Fruit fly (Drosophila melanogaster) whole organism, wandering third instar larva: ENCODE measurements around the gene GstT3.

Experiments
- CG32264 ChIP-seq: fragments of 200-800 bp; sonication (Bioruptor generic); optimal IDR thresholded peaks from 2 replicates; lab custom pipeline; 2016; ENCODE audit warnings: missing biosample characterization, missing genetic modification characterization
- CG9705 ChIP-seq: fragments of 200-800 bp; sonication (Bioruptor generic); optimal IDR thresholded peaks from 2 replicates; lab custom pipeline; 2018; ENCODE audit warnings: missing biosample characterization, mild to moderate bottlenecking, missing genetic modification characterization
- CrebA ChIP-seq: fragments of 200-800 bp; sonication (Bioruptor generic); optimal IDR thresholded peaks from 2 replicates; lab custom pipeline; 2016; ENCODE audit warnings: missing biosample characterization, mild to moderate bottlenecking, missing genetic modification characterization, borderline replicate concordance
- Dfd ChIP-seq: fragments of >200 bp; optimal IDR thresholded peaks from 2 replicates; lab custom pipeline; 2017; ENCODE audit warnings: missing biosample characterization, missing genetic modification characterization
- Dif ChIP-seq: fragments of 200-275, 200-300 bp; sonication (Bioruptor generic); optimal IDR thresholded peaks from 2 replicates; lab custom pipeline; 2018; ENCODE audit warnings: missing biosample characterization, missing genetic modification characterization; ENCODE audit not compliant: partially characterized antibody
- GATAd ChIP-seq: sonication (Bioruptor generic); optimal IDR thresholded peaks from 2 replicates; lab custom pipeline; 2016; ENCODE audit warnings: missing biosample characterization, missing genetic modification characterization
- HLH106 ChIP-seq: fragments of 200-800 bp; optimal IDR thresholded peaks from 3 replicates; lab custom pipeline; 2019; ENCODE audit warnings: missing biosample characterization, mild to moderate bottlenecking, missing genetic modification characterization, moderate library complexity
- Hnf4 ChIP-seq: fragments of 200-800 bp; sonication (Bioruptor generic); optimal IDR thresholded peaks from 2 replicates; lab custom pipeline; 2016; ENCODE audit warnings: missing biosample characterization, mild to moderate bottlenecking, missing genetic modification characterization
- Hr78 ChIP-seq: fragments of >200 bp; optimal IDR thresholded peaks from 2 replicates; lab custom pipeline; 2017; ENCODE audit warnings: missing biosample characterization, missing genetic modification characterization
- Hr83 ChIP-seq: fragments of 200-300 bp; sonication (Bioruptor generic); optimal IDR thresholded peaks from 2 replicates; lab custom pipeline; 2016; ENCODE audit warnings: missing biosample characterization, mild to moderate bottlenecking, missing genetic modification characterization, moderate library complexity; ENCODE audit not compliant: poor library complexity, severe bottlenecking
- Jra ChIP-seq: sonication (Bioruptor generic); optimal IDR thresholded peaks from 2 replicates; lab custom pipeline; 2016; ENCODE audit warnings: missing biosample characterization, missing genetic modification characterization
- Mio ChIP-seq: sonication (Bioruptor generic); optimal IDR thresholded peaks from 2 replicates; lab custom pipeline; 2016; ENCODE audit warnings: missing biosample characterization, missing genetic modification characterization
- Myc ChIP-seq: fragments of >200 bp; optimal IDR thresholded peaks from 2 replicates; lab custom pipeline; 2017
- OdsH ChIP-seq: fragments of 200-800 bp; sonication (Bioruptor generic); optimal IDR thresholded peaks from 2 replicates; lab custom pipeline; 2016; ENCODE audit warnings: missing biosample characterization, mild to moderate bottlenecking, missing genetic modification characterization
- Rel ChIP-seq, 2 experiments: fragments of 200-800 bp; sonication (Bioruptor generic) in 1 of 2; optimal IDR thresholded peaks; 2 replicates in 1 of 2; 3 replicates in 1 of 2; lab custom pipeline; 2016 to 2019; ENCODE audit warnings: mild to moderate bottlenecking in 2 of 2, missing biosample characterization in 2 of 2, missing genetic modification characterization in 2 of 2, moderate library complexity in 1 of 2
- Sp1 ChIP-seq: fragments of 200-800 bp; sonication (Bioruptor generic); optimal IDR thresholded peaks from 3 replicates; lab custom pipeline; 2019; ENCODE audit warnings: missing biosample characterization, mild to moderate bottlenecking, missing genetic modification characterization, moderate library complexity
- Vsx2 ChIP-seq: fragments of 200-300, 225-300 bp; sonication (Bioruptor generic); optimal IDR thresholded peaks from 2 replicates; lab custom pipeline; 2018; ENCODE audit warnings: missing biosample characterization, missing genetic modification characterization; ENCODE audit not compliant: partially characterized antibody
- br ChIP-seq: fragments of 200-800 bp; sonication (Bioruptor generic); optimal IDR thresholded peaks from 2 replicates; lab custom pipeline; 2016; ENCODE audit warnings: missing biosample characterization, missing genetic modification characterization
- brk ChIP-seq: fragments of 200-800 bp; sonication (Bioruptor generic); optimal IDR thresholded peaks from 2 replicates; lab custom pipeline; 2016; ENCODE audit warnings: missing biosample characterization, mild to moderate bottlenecking, missing genetic modification characterization
- dl ChIP-seq, 2 experiments: fragments of 175-275, 200-275 bp in 1 of 2; fragments of 200-275 bp in 1 of 2; sonication (Bioruptor generic); optimal IDR thresholded peaks; lab custom pipeline; 2018; ENCODE audit warnings: mild to moderate bottlenecking in 2 of 2, missing biosample characterization in 2 of 2, missing genetic modification characterization in 2 of 2, moderate library complexity in 2 of 2; ENCODE audit not compliant: partially characterized antibody in 2 of 2, insufficient read depth in 1 of 2
- dmrt93B ChIP-seq: fragments of 200-800 bp; sonication (Bioruptor generic); optimal IDR thresholded peaks from 2 replicates; lab custom pipeline; 2018; ENCODE audit warnings: missing biosample characterization, mild to moderate bottlenecking, missing genetic modification characterization
- dsf ChIP-seq: sonication (Bioruptor generic); optimal IDR thresholded peaks from 2 replicates; lab custom pipeline; 2016; ENCODE audit warnings: missing biosample characterization, missing genetic modification characterization, borderline replicate concordance
- ey ChIP-seq: fragments of 200-800 bp; sonication (Bioruptor generic); optimal IDR thresholded peaks from 2 replicates; lab custom pipeline; 2016; ENCODE audit warnings: missing biosample characterization, missing genetic modification characterization
- foxo ChIP-seq, 2 experiments: fragments of 200-800 bp; sonication (Bioruptor generic); optimal IDR thresholded peaks; 2 replicates in 1 of 2; 3 replicates in 1 of 2; lab custom pipeline; 2016 to 2017; ENCODE audit warnings: missing biosample characterization in 2 of 2, missing genetic modification characterization in 2 of 2
- h ChIP-seq: fragments of 200-800 bp; sonication (Bioruptor generic); optimal IDR thresholded peaks from 3 replicates; lab custom pipeline; 2016; ENCODE audit warnings: missing biosample characterization, mild to moderate bottlenecking, missing genetic modification characterization
- lola ChIP-seq: fragments of >200 bp; optimal IDR thresholded peaks from 2 replicates; lab custom pipeline; 2017; ENCODE audit warnings: missing biosample characterization, missing genetic modification characterization
- pan ChIP-seq: fragments of >200 bp; optimal IDR thresholded peaks from 2 replicates; lab custom pipeline; 2017
- psq ChIP-seq: fragments of 200-800 bp; sonication (Bioruptor generic); optimal IDR thresholded peaks from 3 replicates; lab custom pipeline; 2017; ENCODE audit warnings: missing biosample characterization, mild to moderate bottlenecking, missing genetic modification characterization, moderate library complexity
- rgr ChIP-seq: fragments of 200-800 bp; sonication (Bioruptor generic); optimal IDR thresholded peaks from 3 replicates; lab custom pipeline; 2016; ENCODE audit warnings: missing biosample characterization, mild to moderate bottlenecking, missing genetic modification characterization
- sage ChIP-seq: fragments of 200-800 bp; sonication (Bioruptor generic); optimal IDR thresholded peaks from 2 replicates; lab custom pipeline; 2016; ENCODE audit warnings: missing biosample characterization, mild to moderate bottlenecking, missing genetic modification characterization
- sv ChIP-seq: fragments of 200-800 bp; sonication (Bioruptor generic); optimal IDR thresholded peaks from 3 replicates; lab custom pipeline; 2016; ENCODE audit warnings: missing biosample characterization, missing genetic modification characterization
- tai ChIP-seq: sonication (Bioruptor generic); optimal IDR thresholded peaks from 2 replicates; lab custom pipeline; 2016; ENCODE audit warnings: missing biosample characterization, missing genetic modification characterization
- usp ChIP-seq: fragments of >200 bp; optimal IDR thresholded peaks from 2 replicates; lab custom pipeline; 2017; ENCODE audit warnings: missing biosample characterization, missing genetic modification characterization

Gene GstT3

dm6 chrX:20467155-20467554 is at the start of gene GstT3:
TSS of gene GstT3 (plus strand) at chrX:20467455.
- TF ChIP-seq Vsx2 (GFP tag; lab: Kevin White, UChicago) (no peak), CG9705 (GFP tag; lab: Kevin White, UChicago) (no peak)

DNA sequence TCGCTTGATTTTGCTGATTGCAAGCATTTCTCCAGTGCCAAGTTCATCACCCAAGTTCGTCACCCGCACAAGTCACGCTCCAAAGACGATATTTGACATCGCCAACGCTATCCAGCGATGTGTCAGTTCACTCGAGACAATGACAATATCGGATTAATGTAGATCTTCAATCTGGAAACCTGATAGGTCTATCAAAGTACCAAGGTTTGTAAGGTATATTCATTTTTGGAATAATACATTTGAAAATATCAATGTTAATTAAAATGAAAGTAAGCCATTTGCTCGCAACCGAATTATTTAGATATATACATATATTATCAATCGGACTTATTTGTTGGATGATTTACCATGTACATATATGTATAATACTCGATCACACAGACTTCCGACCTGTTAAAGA is 48.4 kb upstream of the GstT3 start, which contains the start of gene Obp19c:
Gene Obp19c, minus strand, starts transcription at position 101 of the 400 bp plus-strand sequence.
- TF ChIP-seq tai (no peak), GATAd (GFP tag; lab: Kevin White, UChicago) (no peak), pan (lab: Kevin White, UChicago) (no peak), Vsx2 (GFP tag; lab: Kevin White, UChicago) (no peak), Hr83 (GFP tag; lab: Kevin White, UChicago) (no peak), CG9705 (GFP tag; lab: Kevin White, UChicago) (no peak), dmrt93B (GFP tag; lab: Kevin White, UChicago) (no peak)

- no peak for TF ChIP-seq psq
- no peak for TF ChIP-seq Rel (GFP tag; optimal IDR thresholded peaks at IDR 0.05; lab: Kevin White, UChicago)
- no peak for TF ChIP-seq Rel (tag; optimal IDR thresholded peaks at IDR 0.05; lab: Kevin White, UChicago)
- TF ChIP-seq CrebA (GFP tag; lab: Kevin White, UChicago) = no peak
- TF ChIP-seq Hnf4 (GFP tag; lab: Kevin White, UChicago) = no peak
- no peak for TF ChIP-seq ey (GFP tag; lab: Kevin White, UChicago)
- no peak for TF ChIP-seq dsf (GFP tag; lab: Kevin White, UChicago)
- no peak for TF ChIP-seq Hr83 (GFP tag; lab: Kevin White, UChicago)
- no peak for TF ChIP-seq Dfd
- TF ChIP-seq OdsH (GFP tag; lab: Kevin White, UChicago) = no peak
- no peak for TF ChIP-seq Mio (GFP tag; lab: Kevin White, UChicago)
- no peak for TF ChIP-seq HLH106 (tag; lab: Kevin White, UChicago)
- no peak for TF ChIP-seq rgr (GFP tag; lab: Kevin White, UChicago)
These were observed 47.9 kb upstream of the GstT3 start, which contains the start of gene Obp19d for dm6 chrX:20419313-20419712. TSS of gene Obp19d (plus strand) at chrX:20419613.

dm6 chrX:20423158-20423557 is 44.1 kb upstream of the GstT3 start:
- TF ChIP-seq h (GFP tag; lab: Kevin White, UChicago) (no peak), Hr78 (GFP tag; lab: Kevin White, UChicago) (no peak), Dif (GFP tag; lab: Kevin White, UChicago) (no peak), Myc (lab: Kevin White, UChicago) (no peak), sage (no peak), Dfd (no peak), dl (GFP tag; optimal IDR thresholded peaks at IDR 0.05; lab: Kevin White, UChicago; ENCODE audit: insufficient read depth in 1 of 2, partially characterized antibody in 2 of 2) (no peak), brk (GFP tag; lab: Kevin White, UChicago) (no peak), foxo (GFP tag; optimal IDR thresholded peaks at IDR 0.05; lab: Kevin White, UChicago) (no peak), pan (lab: Kevin White, UChicago) (no peak), CG32264 (GFP tag; lab: Kevin White, UChicago) (no peak), Hr83 (GFP tag; lab: Kevin White, UChicago) (no peak), lola (no peak), Sp1 (GFP tag; lab: Kevin White, UChicago) (no peak)

DNA sequence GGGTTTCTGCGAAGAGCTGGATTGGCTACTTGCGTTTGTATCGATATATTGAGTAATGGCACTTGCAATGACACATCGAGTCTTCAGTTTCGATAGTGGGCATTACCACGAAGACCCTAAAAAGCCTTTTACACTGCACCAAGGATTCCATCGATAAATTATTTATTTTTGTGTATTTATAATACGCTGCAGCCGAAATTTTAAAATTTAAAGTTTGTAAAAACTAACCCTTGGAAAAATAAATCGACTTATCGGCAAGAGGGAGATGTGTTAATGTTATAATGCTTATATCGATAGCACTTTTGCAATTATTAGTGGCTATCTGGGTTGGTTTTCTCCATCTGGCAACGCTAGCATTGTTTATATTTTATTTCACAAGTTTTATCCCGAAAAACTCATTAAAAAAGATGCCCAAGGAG is 43.5 kb upstream of the GstT3 start, which contains the start of the genes Pp4-19C and cactin:
Gene Pp4-19C, minus strand, starts transcription at position 256 of the 419 bp plus-strand sequence.
Gene cactin, plus strand, starts transcription at position 323 of the 419 bp plus-strand sequence.
- TF ChIP-seq Myc (lab: Kevin White, UChicago) (no peak), Vsx2 (GFP tag; lab: Kevin White, UChicago) (no peak), ey (GFP tag; lab: Kevin White, UChicago) (peak; percentile 40), Hr78 (GFP tag; lab: Kevin White, UChicago) (no peak), sv (GFP tag; lab: Kevin White, UChicago) (no peak), rgr (GFP tag; lab: Kevin White, UChicago) (peak; percentile 40), Dfd (no peak), CrebA (GFP tag; lab: Kevin White, UChicago) (no peak), usp (GFP tag; lab: Kevin White, UChicago) (no peak), dmrt93B (GFP tag; lab: Kevin White, UChicago) (no peak), CG9705 (GFP tag; lab: Kevin White, UChicago) (no peak), h (GFP tag; lab: Kevin White, UChicago) (peak; percentile 47), psq (peak; percentile 12), Hnf4 (GFP tag; lab: Kevin White, UChicago) (no peak), foxo (GFP tag; optimal IDR thresholded peaks at IDR 0.05; lab: Kevin White, UChicago) (peak in 1 of 2 experiments; percentile 36), lola (no peak), Rel (GFP tag; optimal IDR thresholded peaks at IDR 0.05; lab: Kevin White, UChicago) (no peak), Rel (tag; optimal IDR thresholded peaks at IDR 0.05; lab: Kevin White, UChicago) (no peak), Dif (GFP tag; lab: Kevin White, UChicago) (no peak), br (GFP tag; lab: Kevin White, UChicago) (no peak), HLH106 (tag; lab: Kevin White, UChicago) (no peak), OdsH (GFP tag; lab: Kevin White, UChicago) (no peak), pan (lab: Kevin White, UChicago) (no peak), tai (no peak), Jra (GFP tag; lab: Kevin White, UChicago) (no peak), sage (no peak), Mio (GFP tag; lab: Kevin White, UChicago) (no peak)
